Worm (Caenorhabditis elegans) whole organism, L1 larva: ENCODE results near the gene acdh-12.
A peak's percentile ranks its signal among the peaks of the same experiment; 100 is the strongest.

Experiments used
- C16A3.4 ChIP-seq: fragments of 150-350 bp; optimal IDR thresholded peaks from 2 replicates; lab custom pipeline; 2014; ENCODE audit warnings: missing biosample characterization, missing genetic modification characterization
- F16B12.6 ChIP-seq: fragments of 150-350 bp; optimal IDR thresholded peaks from 2 replicates; lab custom pipeline; 2014; ENCODE audit warnings: missing biosample characterization, missing genetic modification characterization
- Y116A8C.19 ChIP-seq: sonication (generic microtip); optimal IDR thresholded peaks from 2 replicates; lab custom pipeline; 2016; ENCODE audit warnings: missing compliant biosample characterization, missing genetic modification characterization, borderline replicate concordance
- aly-2 ChIP-seq: fragments of 150-350 bp; optimal IDR thresholded peaks from 2 replicates; lab custom pipeline; 2014; ENCODE audit warnings: missing biosample characterization, missing genetic modification characterization
- blmp-1 ChIP-seq: fragments of 150-350 bp; optimal IDR thresholded peaks from 2 replicates; lab custom pipeline; 2014; ENCODE audit warnings: missing biosample characterization, missing genetic modification characterization
- ceh-63 ChIP-seq: fragments of 200-800 bp; sonication (Bioruptor generic); optimal IDR thresholded peaks from 2 replicates; lab custom pipeline; 2018; ENCODE audit warnings: mild to moderate bottlenecking, missing genetic modification characterization, missing compliant biosample characterization
- ceh-8 ChIP-seq: fragments of 200-800 bp; sonication (Bioruptor generic); optimal IDR thresholded peaks from 2 replicates; lab custom pipeline; 2018; ENCODE audit warnings: mild to moderate bottlenecking, missing genetic modification characterization, moderate library complexity, missing compliant biosample characterization
- ceh-88 ChIP-seq: fragments of 200-800 bp; sonication (Bioruptor generic); IDR thresholded peaks from 2 replicates; pipeline ENCODE4 v1.3.6; 2022; ENCODE audit warnings: missing genetic modification characterization, missing compliant biosample characterization
- ceh-90 ChIP-seq: sonication (generic microtip); optimal IDR thresholded peaks from 2 replicates; lab custom pipeline; 2016; ENCODE audit warnings: missing genetic modification characterization, missing compliant biosample characterization
- ces-1 ChIP-seq: fragments of 150-350 bp; optimal IDR thresholded peaks from 2 replicates; lab custom pipeline; 2014; ENCODE audit warnings: missing biosample characterization, missing genetic modification reagents, missing genetic modification characterization
- efl-1 ChIP-seq, 4 experiments: fragments of 150-350 bp; optimal IDR thresholded peaks in 3 of 4; peaks in 1 of 4; 1 replicate in 1 of 4; 2 replicates in 3 of 4; lab custom pipeline; 2014; ENCODE audit warnings: missing biosample characterization in 2 of 4, missing genetic modification characterization in 2 of 4, missing genetic modification reagents in 2 of 4
- egl-13 ChIP-seq: sonication (generic microtip); optimal IDR thresholded peaks from 2 replicates; lab custom pipeline; 2016; ENCODE audit warnings: missing genotype, missing genetic modification reagents, missing genetic modification characterization, missing compliant biosample characterization
- egl-27 ChIP-seq, 2 experiments: fragments of 150-350 bp in 1 of 2; sonication (generic microtip); optimal IDR thresholded peaks; 3 replicates each; lab custom pipeline; 2017 to 2018; ENCODE audit warnings: missing biosample characterization in 2 of 2, missing genetic modification characterization in 2 of 2, missing genetic modification reagents in 2 of 2
- elt-2 ChIP-seq: sonication (generic microtip); optimal IDR thresholded peaks from 2 replicates; lab custom pipeline; 2016; ENCODE audit warnings: missing genetic modification characterization, mild to moderate bottlenecking, inconsistent platforms, missing compliant biosample characterization, missing genetic modification reagents
- elt-3 ChIP-seq, 6 experiments: fragments of 150-350 bp in 1 of 6; sonication (generic microtip); optimal IDR thresholded peaks; 2 replicates each; lab custom pipeline; 2017 to 2018; ENCODE audit warnings: missing biosample characterization in 6 of 6, missing genetic modification characterization in 6 of 6, inconsistent platforms in 1 of 6
- fkh-10 ChIP-seq: sonication (generic microtip); optimal IDR thresholded peaks from 2 replicates; lab custom pipeline; 2017; ENCODE audit warnings: missing biosample characterization, missing genetic modification reagents, missing genetic modification characterization
- fos-1 ChIP-seq: fragments of 150-350 bp; optimal IDR thresholded peaks from 2 replicates; lab custom pipeline; 2014; ENCODE audit warnings: missing biosample characterization, missing genetic modification characterization
- hpl-2 ChIP-seq: fragments of 150-350 bp; optimal IDR thresholded peaks from 2 replicates; lab custom pipeline; 2014; ENCODE audit warnings: missing biosample characterization, missing genetic modification reagents, missing genetic modification characterization
- irx-1 ChIP-seq: sonication (generic microtip); optimal IDR thresholded peaks from 2 replicates; lab custom pipeline; 2016; ENCODE audit warnings: missing genetic modification characterization, missing compliant biosample characterization
- isw-1 ChIP-seq: fragments of 200-800 bp; sonication (Bioruptor generic); IDR thresholded peaks from 2 replicates; pipeline ENCODE4 v1.3.6; 2022; ENCODE audit warnings: missing genetic modification characterization, missing compliant biosample characterization
- jun-1 ChIP-seq: fragments of 150-350 bp; optimal IDR thresholded peaks from 2 replicates; lab custom pipeline; 2014; ENCODE audit warnings: missing biosample characterization, missing genetic modification reagents, missing genetic modification characterization
- lin-14 ChIP-seq: fragments of 200-800 bp; sonication (Bioruptor generic); optimal IDR thresholded peaks from 2 replicates; lab custom pipeline; 2018; ENCODE audit warnings: mild to moderate bottlenecking, missing genetic modification characterization, moderate library complexity, missing compliant biosample characterization
- lin-15B ChIP-seq: fragments of 150-350 bp; sonication (generic microtip); optimal IDR thresholded peaks from 3 replicates; lab custom pipeline; 2014; ENCODE audit warnings: missing biosample characterization, missing genetic modification characterization
- lin-35 ChIP-seq, 2 experiments: fragments of 150-350 bp; optimal IDR thresholded peaks; 2 replicates each; lab custom pipeline; 2014; ENCODE audit warnings: missing biosample characterization in 2 of 2, missing genetic modification characterization in 2 of 2, missing genetic modification reagents in 2 of 2
- lsy-2 ChIP-seq, 2 experiments: fragments of 150-350 bp; optimal IDR thresholded peaks; 2 replicates each; lab custom pipeline; 2014; ENCODE audit warnings: missing biosample characterization in 2 of 2, missing genetic modification characterization in 2 of 2
- mab-9 ChIP-seq: fragments of 200-800 bp; sonication (Bioruptor generic); IDR thresholded peaks from 2 replicates; pipeline ENCODE4 v1.3.6; 2022; ENCODE audit warnings: missing genetic modification reagents, missing genetic modification characterization, missing compliant biosample characterization
- nhr-19 ChIP-seq: fragments of 200-800 bp; sonication (Bioruptor generic); conservative IDR thresholded peaks from 2 replicates; pipeline ENCODE4 v1.3.6; 2022; ENCODE audit warnings: missing genetic modification characterization, missing compliant biosample characterization
- nhr-20 ChIP-seq: sonication (generic microtip); optimal IDR thresholded peaks from 2 replicates; lab custom pipeline; 2016; ENCODE audit warnings: mild to moderate bottlenecking, missing genetic modification characterization, missing compliant biosample characterization
- nhr-237 ChIP-seq: fragments of 150-350 bp; optimal IDR thresholded peaks from 2 replicates; lab custom pipeline; 2014; ENCODE audit warnings: missing biosample characterization, missing genetic modification characterization
- nhr-28 ChIP-seq: fragments of 150-350 bp; optimal IDR thresholded peaks from 2 replicates; lab custom pipeline; 2014; ENCODE audit warnings: missing biosample characterization, missing genetic modification characterization
- nhr-71 ChIP-seq: sonication (generic microtip); optimal IDR thresholded peaks from 2 replicates; lab custom pipeline; 2016; ENCODE audit warnings: mild to moderate bottlenecking, missing genetic modification characterization, moderate library complexity, missing compliant biosample characterization
- nhr-85 ChIP-seq: sonication (generic microtip); peaks from one replicate; lab custom pipeline; 2016; ENCODE audit warnings: missing genetic modification characterization, inconsistent platforms, missing compliant biosample characterization
- nhr-90 ChIP-seq: sonication (generic microtip); optimal IDR thresholded peaks from 2 replicates; lab custom pipeline; 2016; ENCODE audit warnings: mild to moderate bottlenecking, missing genetic modification characterization, missing compliant biosample characterization; ENCODE audit not compliant: poor library complexity
- pag-3 ChIP-seq: sonication (generic microtip); optimal IDR thresholded peaks from 2 replicates; lab custom pipeline; 2017; ENCODE audit warnings: missing genetic modification characterization, mild to moderate bottlenecking, missing compliant biosample characterization, antibody characterized with exemption, borderline replicate concordance; ENCODE audit not compliant: insufficient read depth
- pqm-1 ChIP-seq: sonication (generic microtip); optimal IDR thresholded peaks from 3 replicates; lab custom pipeline; 2017; ENCODE audit warnings: missing biosample characterization, missing genetic modification characterization
- rnt-1 ChIP-seq: sonication (generic microtip); optimal IDR thresholded peaks from 2 replicates; lab custom pipeline; 2016; ENCODE audit warnings: mild to moderate bottlenecking, missing genetic modification characterization, moderate library complexity, missing compliant biosample characterization
- snpc-4 ChIP-seq: fragments of 150-350 bp; optimal IDR thresholded peaks from 2 replicates; lab custom pipeline; 2014; ENCODE audit warnings: missing biosample characterization, missing genetic modification characterization
- snu-23 ChIP-seq: sonication (generic microtip); optimal IDR thresholded peaks from 2 replicates; lab custom pipeline; 2016; ENCODE audit warnings: missing genetic modification characterization, missing compliant biosample characterization
- sox-4 ChIP-seq: sonication (generic microtip); optimal IDR thresholded peaks from 2 replicates; lab custom pipeline; 2016; ENCODE audit warnings: missing genetic modification characterization, missing compliant biosample characterization
- sptf-1 ChIP-seq: fragments of 150-350 bp; optimal IDR thresholded peaks from 2 replicates; lab custom pipeline; 2014; ENCODE audit warnings: missing biosample characterization, missing genetic modification characterization
- swsn-7 ChIP-seq: sonication (generic microtip); optimal IDR thresholded peaks from 2 replicates; lab custom pipeline; 2016; ENCODE audit warnings: missing genetic modification characterization, missing compliant biosample characterization
- unc-30 ChIP-seq: sonication (generic microtip); optimal IDR thresholded peaks from 2 replicates; lab custom pipeline; 2017; ENCODE audit warnings: missing biosample characterization, missing genetic modification characterization
- unc-98 ChIP-seq: fragments of 200-800 bp; sonication (Bioruptor generic); IDR thresholded peaks from 2 replicates; pipeline ENCODE4 v1.3.6; 2022; ENCODE audit warnings: missing genetic modification characterization, missing compliant biosample characterization
- vab-15 ChIP-seq: sonication (generic microtip); optimal IDR thresholded peaks from 2 replicates; lab custom pipeline; 2017; ENCODE audit warnings: missing genotype, mild to moderate bottlenecking, missing genetic modification characterization, missing compliant biosample characterization
- zip-4 ChIP-seq: fragments of 200-800 bp; sonication (Bioruptor generic); optimal IDR thresholded peaks from 2 replicates; lab custom pipeline; 2018; ENCODE audit warnings: mild to moderate bottlenecking, missing genetic modification characterization, moderate library complexity, missing compliant biosample characterization
- ztf-11 ChIP-seq, 2 experiments: sonication (generic microtip); optimal IDR thresholded peaks; 2 replicates each; lab custom pipeline; 2016 to 2017; ENCODE audit warnings: missing genetic modification characterization in 2 of 2, missing biosample characterization in 1 of 2, missing compliant biosample characterization in 1 of 2

Gene acdh-12

DNA sequence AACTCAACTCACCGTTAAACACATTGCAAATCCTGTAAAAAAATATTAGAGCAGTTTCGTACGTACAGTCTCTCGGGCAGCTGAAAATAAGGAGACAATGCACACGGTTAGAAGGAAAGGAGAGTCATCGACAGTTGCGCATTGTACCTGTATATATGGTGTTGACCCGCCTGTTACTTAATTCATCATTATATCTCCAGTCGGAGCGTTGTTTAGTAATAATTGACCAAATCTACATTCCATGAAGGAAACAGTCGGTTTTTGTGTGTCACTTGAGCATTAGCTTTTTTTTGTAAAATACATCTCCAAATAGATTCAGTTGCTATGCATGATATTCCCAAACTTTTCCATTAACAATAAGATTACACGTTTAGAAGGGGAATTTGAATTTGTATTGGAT lies 33.9 kb downstream of the acdh-12 start, which contains the start of gene C27H5.12:
TSS of gene C27H5.12 (minus strand) at position 101 of the 400 bp plus-strand sequence.
- TF ChIP-seq jun-1 (tag; lab: Kevin White, UChicago) (no peak), ztf-11 (tag; optimal IDR thresholded peaks at IDR 0.05; lab: Kevin White, UChicago) (no peak), lin-15B (no peak), nhr-28 (tag; lab: Kevin White, UChicago) (no peak), lin-35 (GFP tag; optimal IDR thresholded peaks at IDR 0.05; lab: Kevin White, UChicago) (no peak)
- TF ChIP-seq, all 84 proteins: peak for 0

ce11 chrII:7157415-7157814 lies 38.0 kb downstream of the acdh-12 start:
- TF ChIP-seq lin-14 (GFP tag; lab: Kevin White, UChicago): peak; percentile 40
- peak; percentile 33 for TF ChIP-seq nhr-71 (tag; lab: Kevin White, UChicago)
- peak; percentile 4 for TF ChIP-seq C16A3.4 (tag; lab: Kevin White, UChicago)
- peak in 2 of 6 experiments; percentile 18 to 59 for TF ChIP-seq elt-3 (tag; optimal IDR thresholded peaks at IDR 0.05; lab: Kevin White, UChicago)
- TF ChIP-seq lsy-2 (tag; optimal IDR thresholded peaks at IDR 0.05; lab: Kevin White, UChicago): peak in 1 of 2 experiments; percentile 8
- TF ChIP-seq sox-4: no peak
- no peak for TF ChIP-seq ztf-11 (tag; optimal IDR thresholded peaks at IDR 0.05; lab: Kevin White, UChicago)
- TF ChIP-seq nhr-237: no peak
- TF ChIP-seq hpl-2 (GFP tag; lab: Kevin White, UChicago): no peak
- TF ChIP-seq elt-2 (tag; lab: Kevin White, UChicago): peak; percentile 83
- peak; percentile 19 for TF ChIP-seq nhr-90 (tag; lab: Kevin White, UChicago)
- TF ChIP-seq lin-35 (GFP tag; optimal IDR thresholded peaks at IDR 0.05; lab: Kevin White, UChicago): peak in 1 of 2 experiments; percentile 50
- TF ChIP-seq snu-23 (GFP tag; lab: Kevin White, UChicago): peak; percentile 20
- no peak for TF ChIP-seq F16B12.6 (tag; lab: Kevin White, UChicago)
- peak; percentile 55 for TF ChIP-seq nhr-20 (tag; lab: Kevin White, UChicago)
- no peak for TF ChIP-seq swsn-7 (tag; lab: Kevin White, UChicago)
- TF ChIP-seq nhr-85 (tag; lab: Kevin White, UChicago): peak; percentile 61
- TF ChIP-seq blmp-1 (tag; lab: Kevin White, UChicago): peak; percentile 15
- TF ChIP-seq, all 84 proteins: peak for 12

ce11 chrII:7155392-7155791 lies 40.0 kb downstream of the acdh-12 start, which contains the start of gene C27H5.2:
TSS of gene C27H5.2 (plus strand) at chrII:7155581.
- peak; percentile 18 for TF ChIP-seq rnt-1
- no peak for TF ChIP-seq egl-13 (tag; lab: Kevin White, UChicago)
- TF ChIP-seq ceh-8 (GFP tag; lab: Kevin White, UChicago): no peak
- no peak for TF ChIP-seq aly-2 (tag; lab: Kevin White, UChicago)
- no peak for TF ChIP-seq ces-1 (GFP tag; lab: Kevin White, UChicago)
- TF ChIP-seq fos-1 (tag; lab: Kevin White, UChicago): no peak
- no peak for TF ChIP-seq nhr-90 (tag; lab: Kevin White, UChicago)
- TF ChIP-seq pag-3 (tag; lab: Kevin White, UChicago): no peak
- TF ChIP-seq zip-4: no peak
- TF ChIP-seq irx-1 (tag; lab: Kevin White, UChicago): no peak
- TF ChIP-seq pqm-1 (tag; lab: Kevin White, UChicago): no peak
- peak; percentile 5 for TF ChIP-seq snu-23 (GFP tag; lab: Kevin White, UChicago)
- TF ChIP-seq lin-35 (GFP tag; optimal IDR thresholded peaks at IDR 0.05; lab: Kevin White, UChicago): no peak
- TF ChIP-seq nhr-71 (tag; lab: Kevin White, UChicago): peak; percentile 13
- peak; percentile 4 to 7 for TF ChIP-seq efl-1 (optimal IDR thresholded peaks at IDR 0.05; lab: Kevin White, UChicago)
- no peak for TF ChIP-seq efl-1 (GFP tag; optimal IDR thresholded peaks at IDR 0.05 in 1 of 2; lab: Kevin White, UChicago)
- TF ChIP-seq ceh-88: no peak
- no peak for TF ChIP-seq ceh-63 (GFP tag; lab: Kevin White, UChicago)
- peak in 1 of 2 experiments; percentile 8 for TF ChIP-seq lsy-2 (tag; optimal IDR thresholded peaks at IDR 0.05; lab: Kevin White, UChicago)
- TF ChIP-seq nhr-85 (tag; lab: Kevin White, UChicago): peak; percentile 20
- TF ChIP-seq sptf-1 (tag; lab: Kevin White, UChicago): no peak
- TF ChIP-seq unc-30: no peak
- TF ChIP-seq fkh-10: no peak
- TF ChIP-seq unc-98 (GFP tag; lab: Robert Waterston, UW): no peak
- peak; percentile 42 for TF ChIP-seq lin-14 (GFP tag; lab: Kevin White, UChicago)
- TF ChIP-seq mab-9 (GFP tag; lab: Robert Waterston, UW): no peak
- TF ChIP-seq Y116A8C.19: no peak
- no peak for TF ChIP-seq nhr-28 (tag; lab: Kevin White, UChicago)
- TF ChIP-seq isw-1 (GFP tag; lab: Robert Waterston, UW): no peak
- no peak for TF ChIP-seq ztf-11 (tag; optimal IDR thresholded peaks at IDR 0.05; lab: Kevin White, UChicago)
- TF ChIP-seq swsn-7 (tag; lab: Kevin White, UChicago): no peak
- no peak for TF ChIP-seq snpc-4 (tag; lab: Kevin White, UChicago)
- no peak for TF ChIP-seq ceh-90
- TF ChIP-seq egl-27 (tag; optimal IDR thresholded peaks at IDR 0.05; lab: Kevin White, UChicago): no peak
- no peak for TF ChIP-seq nhr-19 (GFP tag; lab: Robert Waterston, UW)
- TF ChIP-seq vab-15 (tag; lab: Kevin White, UChicago): no peak
